Worm (Caenorhabditis elegans): ENCODE results near the gene otub-4.
"Not testable (repeated sequence)": the region's sequence is repeated elsewhere in the genome, so short reads cannot be mapped to it uniquely, and the experiment has no call there.

Gene otub-4

ce11 chrIV:3394066-3394465 is 16.1 kb upstream of the otub-4 start, which contains the start of gene C04C3.4:
Gene C04C3.4, plus strand, starts transcription at chrIV:3394366.
- TF ChIP-seq unc-55 (GFP tag; optimal IDR thresholded peaks at IDR 0.05); ceh-14 (tag; optimal IDR thresholded peaks at IDR 0.05); elt-2 (tag; optimal IDR thresholded peaks at IDR 0.05): not testable (repeated sequence)

ce11 chrIV:3389999-3390398 is 12.1 kb upstream of the otub-4 start, which contains the start of gene B0546.5:
Gene B0546.5, minus strand, starts transcription at chrIV:3390099.
- TF ChIP-seq ceh-14, sdc-2, ceh-22 (tag; optimal IDR thresholded peaks at IDR 0.05): not testable (repeated sequence)

- TF ChIP-seq pqm-1 (tag; optimal IDR thresholded peaks at IDR 0.05): no peak
- TF ChIP-seq fax-1 (tag; optimal IDR thresholded peaks at IDR 0.05): no peak
- no peak for TF ChIP-seq ahr-1 (tag; optimal IDR thresholded peaks at IDR 0.05)
- no peak for TF ChIP-seq dve-1 (tag; optimal IDR thresholded peaks at IDR 0.05)
- TF ChIP-seq dmd-4 (tag; optimal IDR thresholded peaks at IDR 0.05; ENCODE audit: borderline replicate concordance): no peak
- no peak for TF ChIP-seq ceh-24 (tag; optimal IDR thresholded peaks at IDR 0.05)
- TF ChIP-seq ceh-45 (GFP tag; IDR thresholded peaks at IDR 0.05): no peak
- no peak for TF ChIP-seq odd-2 (tag; optimal IDR thresholded peaks at IDR 0.05)
- TF ChIP-seq nhr-232 (tag; optimal IDR thresholded peaks at IDR 0.05): no peak
- no peak for TF ChIP-seq fkh-10 (GFP tag; optimal IDR thresholded peaks at IDR 0.05)
- TF ChIP-seq nfya-1 (tag; optimal IDR thresholded peaks at IDR 0.05): no peak
Observed at ce11 chrIV:3386504-3387290, 8.8 kb upstream of the otub-4 start.

- TF ChIP-seq fkh-6 (tag; optimal IDR thresholded peaks at IDR 0.05) (no peak), ref-2 (tag; optimal IDR thresholded peaks at IDR 0.05) (no peak), fax-1 (tag; optimal IDR thresholded peaks at IDR 0.05) (no peak), tbx-7 (tag; optimal IDR thresholded peaks at IDR 0.05) (no peak), nfya-1 (tag; optimal IDR thresholded peaks at IDR 0.05) (peak; percentile 28), tbx-2 (tag; optimal IDR thresholded peaks at IDR 0.05) (no peak), hlh-30 (tag; optimal IDR thresholded peaks at IDR 0.05; ENCODE audit: insufficient read depth) (peak; percentile 91), gmeb-2 (tag; optimal IDR thresholded peaks at IDR 0.05) (no peak)
Observed at ce11 chrIV:3385337-3386215, 7.6 kb upstream of the otub-4 start, which contains the start of gene mai-2. Gene mai-2, plus strand, starts transcription at chrIV:3385910.

ce11 chrIV:3384593-3384992 is 6.7 kb upstream of the otub-4 start:
- peak; percentile 10 for TF ChIP-seq ceh-48 (tag; optimal IDR thresholded peaks at IDR 0.05)
- no peak for TF ChIP-seq sox-2 (GFP tag; IDR thresholded peaks at IDR 0.05)
- no peak for TF ChIP-seq elt-2 (tag; optimal IDR thresholded peaks at IDR 0.05)
- TF ChIP-seq fkh-6 (tag; optimal IDR thresholded peaks at IDR 0.05): no peak
- peak; percentile 88 for TF ChIP-seq unc-42 (tag; optimal IDR thresholded peaks at IDR 0.05)
- TF ChIP-seq ceh-34 (tag; optimal IDR thresholded peaks at IDR 0.05): peak; percentile 79
- TF ChIP-seq C08G9.2 (tag; optimal IDR thresholded peaks at IDR 0.05): peak; percentile 37
- TF ChIP-seq hlh-8 (tag; optimal IDR thresholded peaks at IDR 0.05): peak; percentile 43
- no peak for TF ChIP-seq K02D7.2 (tag; optimal IDR thresholded peaks at IDR 0.05)
- TF ChIP-seq tbx-2 (tag; optimal IDR thresholded peaks at IDR 0.05): peak; percentile 56
- peak; percentile 77 for TF ChIP-seq ceh-18 (tag; optimal IDR thresholded peaks at IDR 0.05)
- TF ChIP-seq unc-55 (GFP tag; optimal IDR thresholded peaks at IDR 0.05): peak; percentile 47
- peak; percentile 85 for TF ChIP-seq nfya-1 (tag; optimal IDR thresholded peaks at IDR 0.05)
- no peak for TF ChIP-seq F13H6.1 (tag; optimal IDR thresholded peaks at IDR 0.05)
- peak; percentile 65 for TF ChIP-seq rnt-1 (tag; optimal IDR thresholded peaks at IDR 0.05)
- peak; percentile 5 for TF ChIP-seq pqm-1 (tag; optimal IDR thresholded peaks at IDR 0.05)
- peak; percentile 99 for TF ChIP-seq hlh-30 (tag; optimal IDR thresholded peaks at IDR 0.05; ENCODE audit: insufficient read depth)
- peak; percentile 44 for TF ChIP-seq ceh-2 (tag; optimal IDR thresholded peaks at IDR 0.05)
- no peak for TF ChIP-seq nhr-232 (tag; optimal IDR thresholded peaks at IDR 0.05)
- TF ChIP-seq ceh-31 (tag; optimal IDR thresholded peaks at IDR 0.05): peak; percentile 78
